Fruit fly (Drosophila melanogaster): ENCODE measurements around the gene Jon65Aiv.

Gene Jon65Aiv

DNA sequence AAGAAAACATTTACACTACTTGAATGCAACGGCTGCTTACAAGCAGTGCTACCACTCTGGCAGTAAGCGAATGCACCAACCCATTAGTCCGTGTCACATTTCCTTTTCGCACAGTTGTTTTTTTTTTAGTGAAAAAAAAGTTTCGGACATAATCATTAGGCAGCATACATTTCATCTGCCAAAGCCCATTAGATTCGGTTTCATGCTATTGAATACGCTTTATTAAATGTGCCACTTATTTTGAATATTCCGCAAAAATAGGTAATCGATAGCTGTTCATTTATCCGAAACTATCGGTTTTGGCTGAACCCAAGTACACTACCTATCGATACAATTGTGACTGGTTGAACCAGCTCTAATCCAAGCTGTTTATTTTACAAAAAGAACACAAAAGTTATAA, 15.8 kb downstream of the Jon65Aiv start, which contains the start of gene tant (continued):
- peak; percentile 26; the same call in 1 of the 3 replicates for TF ChIP-seq row (GFP tag; IDR thresholded peaks at IDR 0.05)
- TF ChIP-seq gem (tag; optimal IDR thresholded peaks at IDR 0.05) = peak; percentile 13
- TF ChIP-seq Rfx (GFP tag; IDR thresholded peaks at IDR 0.05) = peak; percentile 40; the same call in 1 of the 2 replicates
- peak; percentile 7 to 33 for TF ChIP-seq tll (GFP tag; optimal IDR thresholded peaks at IDR 0.05)
- peak; percentile 19 for TF ChIP-seq p53 (GFP tag; optimal IDR thresholded peaks at IDR 0.05)
- peak; percentile 95 for TF ChIP-seq CG16813 (GFP tag; IDR thresholded peaks at IDR 0.05; ENCODE audit: partially characterized antibody)
- TF ChIP-seq ewg (GFP tag; optimal IDR thresholded peaks at IDR 0.05) = peak; percentile 7
- TF ChIP-seq CG12659 (GFP tag; optimal IDR thresholded peaks at IDR 0.05) = peak; percentile 38
- peak; percentile 23 for TF ChIP-seq CG9609 (GFP tag; optimal IDR thresholded peaks at IDR 0.05)
- peak; percentile 15 for TF ChIP-seq CG30020 (tag; optimal IDR thresholded peaks at IDR 0.05)
- peak; percentile 36 for TF ChIP-seq CG9876 (GFP tag; optimal IDR thresholded peaks at IDR 0.05)
- no peak for TF ChIP-seq emc (GFP tag; optimal IDR thresholded peaks at IDR 0.05)
- no peak for TF ChIP-seq CG9215 (GFP tag; IDR thresholded peaks at IDR 0.05)
- TF ChIP-seq CG7745 (tag; optimal IDR thresholded peaks at IDR 0.05) = no peak
- TF ChIP-seq Gsc (GFP tag; IDR thresholded peaks at IDR 0.05) = no peak
- TF ChIP-seq Sin3A (optimal IDR thresholded peaks at IDR 0.05) = peak; percentile 88
- TF ChIP-seq amos (GFP tag; IDR thresholded peaks at IDR 0.05; ENCODE audit: partially characterized antibody) = peak; percentile 92
- TF ChIP-seq CG4820 (GFP tag; optimal IDR thresholded peaks at IDR 0.05) = no peak
- no peak for TF ChIP-seq oc (tag; optimal IDR thresholded peaks at IDR 0.05)
- peak; percentile 89 for TF ChIP-seq Bgb (GFP tag; IDR thresholded peaks at IDR 0.05; ENCODE audit: partially characterized antibody)
- peak; percentile 8 for TF ChIP-seq CG17829 (tag; optimal IDR thresholded peaks at IDR 0.05)
- peak; percentile 68 for TF ChIP-seq CTCF (GFP tag; optimal IDR thresholded peaks at IDR 0.05)
- TF ChIP-seq Stat92E (GFP tag; optimal IDR thresholded peaks at IDR 0.05) = no peak
- peak; percentile 70; the same call in 1 of the 3 replicates for TF ChIP-seq zen2 (GFP tag; IDR thresholded peaks at IDR 0.05; ENCODE audit: partially characterized antibody)
- TF ChIP-seq tna (GFP tag; IDR thresholded peaks at IDR 0.05; ENCODE audit: partially characterized antibody) = peak; percentile 80
- TF ChIP-seq Abd-B (GFP tag; optimal IDR thresholded peaks at IDR 0.05) = peak; percentile 43
- peak; percentile 53 for TF ChIP-seq CHES-1-like (GFP tag; optimal IDR thresholded peaks at IDR 0.05)
- peak; percentile 72 for TF ChIP-seq CG7963 (GFP tag; IDR thresholded peaks at IDR 0.05; ENCODE audit: partially characterized antibody)
- TF ChIP-seq CG6791 (GFP tag; IDR thresholded peaks at IDR 0.05; ENCODE audit: partially characterized antibody) = peak; percentile 90
- TF ChIP-seq CG6854 (GFP tag; optimal IDR thresholded peaks at IDR 0.05) = no peak
- TF ChIP-seq inv (GFP tag; IDR thresholded peaks at IDR 0.05; ENCODE audit: partially characterized antibody) = peak; percentile 92
- peak; percentile 6 for TF ChIP-seq CG18764 (GFP tag; optimal IDR thresholded peaks at IDR 0.05)
- peak; percentile 50 for TF ChIP-seq CG10267 (tag; optimal IDR thresholded peaks at IDR 0.05)
- TF ChIP-seq Myb (GFP tag; optimal IDR thresholded peaks at IDR 0.05) = peak; percentile 100
- TF ChIP-seq CG15601 (tag; optimal IDR thresholded peaks at IDR 0.05) = peak; percentile 17
- no peak for TF ChIP-seq HLH54F (GFP tag; optimal IDR thresholded peaks at IDR 0.05)
- no peak for TF ChIP-seq Chrac-16 (GFP tag; optimal IDR thresholded peaks at IDR 0.05)
- no peak for TF ChIP-seq CG14050 (GFP tag; IDR thresholded peaks at IDR 0.05)
- peak; percentile 81 for TF ChIP-seq CG34224 (GFP tag; IDR thresholded peaks at IDR 0.05; ENCODE audit: partially characterized antibody)
- TF ChIP-seq hkb (optimal IDR thresholded peaks at IDR 0.05) = peak; percentile 81
- no peak for TF ChIP-seq hkb (GFP tag; IDR thresholded peaks at IDR 0.05)
- peak; percentile 89 for TF ChIP-seq HLH4C (GFP tag; IDR thresholded peaks at IDR 0.05; ENCODE audit: partially characterized antibody)
- no peak for TF ChIP-seq bab2 (GFP tag; optimal IDR thresholded peaks at IDR 0.05)
- peak; percentile 20 for TF ChIP-seq CG7839 (tag; optimal IDR thresholded peaks at IDR 0.05)
- TF ChIP-seq CG2712 (tag; optimal IDR thresholded peaks at IDR 0.05) = peak; percentile 22
- TF ChIP-seq dm (GFP tag; optimal IDR thresholded peaks at IDR 0.05) = peak; percentile 27
- TF ChIP-seq Nf-YC (tag; optimal IDR thresholded peaks at IDR 0.05) = peak; percentile 95
- TF ChIP-seq mam (GFP tag; optimal IDR thresholded peaks at IDR 0.05) = peak; percentile 13
- TF ChIP-seq phol (tag; optimal IDR thresholded peaks at IDR 0.05) = peak; percentile 44
- no peak for TF ChIP-seq Oli (tag; optimal IDR thresholded peaks at IDR 0.05)
